Worm (Caenorhabditis elegans): ENCODE results near the gene H40L08.3.

- TF ChIP-seq zag-1 (tag; optimal IDR thresholded peaks at IDR 0.05) (no peak), skn-1 (tag; optimal IDR thresholded peaks at IDR 0.05) (no peak), unc-62 (GFP tag; optimal IDR thresholded peaks at IDR 0.05) (no peak), fkh-10 (GFP tag; optimal IDR thresholded peaks at IDR 0.05) (no peak), egl-27 (tag; optimal IDR thresholded peaks at IDR 0.05) (no peak), R02D3.7 (tag; optimal IDR thresholded peaks at IDR 0.05) (no peak)
Observed at ce11 chrX:15075170-15075569, 722 bp downstream of the H40L08.3 start.

Measured in whole organism, L3 larva.